Worm (Caenorhabditis elegans): ENCODE measurements around the gene egl-23.

ce11 chrIV:13982425-13982824 is 6.5 kb upstream of the egl-23 start, which contains the start of gene gei-18:
- TF ChIP-seq rec-8 (tag; optimal IDR thresholded peaks at IDR 0.05) (no peak), nfya-1 (tag; optimal IDR thresholded peaks at IDR 0.05; ENCODE audit: borderline replicate concordance, insufficient read depth) (no peak), dpl-1 (GFP tag; optimal IDR thresholded peaks at IDR 0.05) (no peak), B0336.3 (GFP tag; IDR thresholded peaks at IDR 0.05) (no peak), atf-7 (tag; optimal IDR thresholded peaks at IDR 0.05) (no peak), chd-7 (tag; optimal IDR thresholded peaks at IDR 0.05) (no peak), F37B4.10 (GFP tag; IDR thresholded peaks at IDR 0.05) (no peak), gei-17 (GFP tag; optimal IDR thresholded peaks at IDR 0.05) (no peak), pha-4 (tag; optimal IDR thresholded peaks at IDR 0.05) (no peak), hsf-1 (GFP tag; IDR thresholded peaks at IDR 0.05) (no peak), snpc-4 (GFP tag; optimal IDR thresholded peaks at IDR 0.05) (no peak), snpc-4 (tag; optimal IDR thresholded peaks at IDR 0.05) (no peak)
